Fruit fly (Drosophila melanogaster) whole organism, embryonic: ENCODE results near the gene CG14088.
A peak's percentile ranks its signal among the peaks of the same experiment; 100 is the strongest.

Experiments
- Ada2b ChIP-seq: fragments of 200-800 bp; sonication (Bioruptor generic); IDR thresholded peaks from 2 replicates; pipeline ENCODE4 v1.3.6; 2022; ENCODE audit warnings: missing biosample characterization, missing genetic modification characterization
- Atf6 ChIP-seq: fragments of 200-800 bp; sonication (Bioruptor generic); IDR thresholded peaks from 2 replicates; pipeline ENCODE4 v1.3.6; 2022; ENCODE audit warnings: missing biosample characterization, missing genetic modification characterization
- Awh ChIP-seq: fragments of 200-800 bp; sonication (Bioruptor generic); IDR thresholded peaks from 2 replicates; pipeline ENCODE4, ENCODE4 v1.3.6; 2022; ENCODE audit warnings: missing biosample characterization, missing genetic modification characterization
- CG1024 ChIP-seq: fragments of 200-800 bp; sonication (Bioruptor generic); IDR thresholded peaks from 2 replicates; pipeline ENCODE4 v1.3.6; 2022; ENCODE audit warnings: missing biosample characterization, missing genetic modification characterization
- CG11398 ChIP-seq: fragments of 200-800 bp; sonication (Bioruptor generic); optimal IDR thresholded peaks from 2 replicates; lab custom pipeline; 2016; ENCODE audit warnings: missing biosample characterization, missing genetic modification characterization
- CG12769 ChIP-seq: fragments of 200-800 bp; sonication (Bioruptor generic); optimal IDR thresholded peaks from 2 replicates; lab custom pipeline; 2019; ENCODE audit warnings: missing biosample characterization, mild to moderate bottlenecking, missing genetic modification characterization, moderate library complexity
- CG13296 ChIP-seq: fragments of 200-800 bp; sonication (Bioruptor generic); optimal IDR thresholded peaks from 3 replicates; lab custom pipeline; 2018; ENCODE audit warnings: missing biosample characterization, mild to moderate bottlenecking, missing genetic modification characterization
- CG14050 ChIP-seq: fragments of 200-800 bp; sonication (Bioruptor generic); IDR thresholded peaks from 3 replicates; pipeline ENCODE4 v1.3.6; 2022; ENCODE audit warnings: missing biosample characterization, missing genetic modification characterization
- CG15479 ChIP-seq: fragments of 200-800 bp; sonication (Bioruptor generic); optimal IDR thresholded peaks from 3 replicates; lab custom pipeline; 2019; ENCODE audit warnings: missing biosample characterization, mild to moderate bottlenecking, missing genetic modification characterization, moderate library complexity
- CG1602 ChIP-seq: fragments of 200-800 bp; sonication (Bioruptor generic); optimal IDR thresholded peaks from 3 replicates; lab custom pipeline; 2016; ENCODE audit warnings: missing biosample characterization, missing genetic modification characterization
- CG34422 ChIP-seq: fragments of 200-800 bp; sonication (Bioruptor generic); IDR thresholded peaks from 3 replicates; pipeline ENCODE4 v1.3.6; 2022; ENCODE audit warnings: missing biosample characterization, missing genetic modification characterization
- CG5953 ChIP-seq: fragments of 200-800 bp; sonication (Bioruptor generic); IDR thresholded peaks from 2 replicates; pipeline ENCODE4 v1.3.6; 2022; ENCODE audit warnings: missing biosample characterization, missing genetic modification characterization
- CG8089 ChIP-seq: fragments of 200-800 bp; sonication (Bioruptor generic); optimal IDR thresholded peaks from 3 replicates; lab custom pipeline; 2016; ENCODE audit warnings: missing biosample characterization, missing genetic modification characterization
- CG9932 ChIP-seq: fragments of 200-800 bp; sonication (Bioruptor generic); IDR thresholded peaks from 2 replicates; pipeline ENCODE4 v1.3.6; 2022; ENCODE audit warnings: missing biosample characterization, missing genetic modification characterization
- D ChIP-seq, 2 experiments: fragments of 200-800 bp in 1 of 2; fragments of >200 bp in 1 of 2; sonication (Bioruptor generic) in 1 of 2; optimal IDR thresholded peaks; 2 replicates in 1 of 2; 3 replicates in 1 of 2; lab custom pipeline; 2017; ENCODE audit warnings: mild to moderate bottlenecking in 1 of 2, missing biosample characterization in 1 of 2, missing genetic modification characterization in 1 of 2, missing genetic modification reagents in 1 of 2
- E2f1 ChIP-seq: fragments of 200-800 bp; sonication (Bioruptor generic); IDR thresholded peaks from 2 replicates; pipeline ENCODE4 v1.3.6; 2022; ENCODE audit warnings: missing biosample characterization, missing genetic modification characterization
- Eip74EF ChIP-seq, 2 experiments: fragments of 200-800 bp in 1 of 2; fragments of >200 bp in 1 of 2; sonication (Bioruptor generic) in 1 of 2; optimal IDR thresholded peaks; 2 replicates each; lab custom pipeline; 2017 to 2019; ENCODE audit warnings: missing biosample characterization in 2 of 2, missing genetic modification characterization in 2 of 2, mild to moderate bottlenecking in 1 of 2, moderate library complexity in 1 of 2
- NC2α ChIP-seq: fragments of 200-800 bp; sonication (Bioruptor generic); optimal IDR thresholded peaks from 2 replicates; lab custom pipeline; 2016; ENCODE audit warnings: missing biosample characterization, missing genetic modification characterization
- NFAT ChIP-seq: fragments of 200-800 bp; sonication (Bioruptor generic); IDR thresholded peaks from 2 replicates; pipeline ENCODE4 v1.3.6; 2022; ENCODE audit warnings: missing biosample characterization, missing genetic modification characterization
- Neu2 ChIP-seq: fragments of 200-800 bp; sonication (Bioruptor generic); optimal IDR thresholded peaks from 3 replicates; lab custom pipeline; 2016; ENCODE audit warnings: missing biosample characterization, missing genetic modification characterization, borderline replicate concordance
- PHDP ChIP-seq: fragments of 200-800 bp; sonication (Bioruptor generic); optimal IDR thresholded peaks from 3 replicates; lab custom pipeline; 2018; ENCODE audit warnings: missing biosample characterization, mild to moderate bottlenecking, missing genetic modification characterization, moderate library complexity
- Pdp1 ChIP-seq, 2 experiments: fragments of 200-800 bp; sonication (Bioruptor generic); optimal IDR thresholded peaks; 3 replicates each; lab custom pipeline; 2016; ENCODE audit warnings: missing biosample characterization in 2 of 2, missing genetic modification characterization in 2 of 2, mild to moderate bottlenecking in 1 of 2, moderate library complexity in 1 of 2
- Vsx1 ChIP-seq: fragments of 200-800 bp; sonication (Bioruptor generic); optimal IDR thresholded peaks from 2 replicates; lab custom pipeline; 2017; ENCODE audit warnings: missing biosample characterization, mild to moderate bottlenecking, missing genetic modification characterization, missing genetic modification reagents
- ci ChIP-seq: fragments of 200-800 bp; sonication (Bioruptor generic); IDR thresholded peaks from 3 replicates; pipeline ENCODE4 v1.3.6; 2022; ENCODE audit warnings: missing biosample characterization, missing genetic modification characterization
- corto ChIP-seq: fragments of 200-800 bp; sonication (Bioruptor generic); optimal IDR thresholded peaks from 2 replicates; lab custom pipeline; 2016; ENCODE audit warnings: missing biosample characterization, mild to moderate bottlenecking, missing genetic modification characterization, moderate library complexity
- fd64A ChIP-seq: fragments of 200-800 bp; sonication (Bioruptor generic); optimal IDR thresholded peaks from 3 replicates; lab custom pipeline; 2018; ENCODE audit warnings: missing biosample characterization, mild to moderate bottlenecking, missing genetic modification characterization
- fd96Cb ChIP-seq: fragments of 200-800 bp; sonication (Bioruptor generic); optimal IDR thresholded peaks from 2 replicates; lab custom pipeline; 2018; ENCODE audit warnings: missing biosample characterization, mild to moderate bottlenecking, missing genetic modification characterization, moderate library complexity
- gem ChIP-seq: fragments of 200-800 bp; sonication (Bioruptor generic); optimal IDR thresholded peaks from 2 replicates; lab custom pipeline; 2019; ENCODE audit warnings: missing biosample characterization, mild to moderate bottlenecking, missing genetic modification characterization, moderate library complexity
- grn ChIP-seq: fragments of 200-800 bp; sonication (Bioruptor generic); optimal IDR thresholded peaks from 3 replicates; lab custom pipeline; 2017; ENCODE audit warnings: missing biosample characterization, missing genetic modification characterization
- ind ChIP-seq: fragments of 200-800 bp; sonication (Bioruptor generic); optimal IDR thresholded peaks from 3 replicates; lab custom pipeline; 2016; ENCODE audit warnings: missing biosample characterization, missing genetic modification characterization
- kni ChIP-seq: fragments of 200-800 bp; sonication (Bioruptor generic); optimal IDR thresholded peaks from 3 replicates; lab custom pipeline; 2017; ENCODE audit warnings: mild to moderate bottlenecking, missing biosample characterization, missing genetic modification reagents, missing genetic modification characterization
- lbe ChIP-seq: fragments of 200-800 bp; sonication (Bioruptor generic); optimal IDR thresholded peaks from 2 replicates; lab custom pipeline; 2016; ENCODE audit warnings: missing biosample characterization, mild to moderate bottlenecking, missing genetic modification characterization
- mirr ChIP-seq: fragments of 200-800 bp; sonication (Bioruptor generic); optimal IDR thresholded peaks from 3 replicates; lab custom pipeline; 2018; ENCODE audit warnings: missing biosample characterization, mild to moderate bottlenecking, missing genetic modification characterization
- pan ChIP-seq, 4 experiments: fragments of >200 bp in 3 of 4; fragments of 200-800 bp in 1 of 4; sonication (Bioruptor generic) in 1 of 4; optimal IDR thresholded peaks in 3 of 4; IDR thresholded peaks in 1 of 4; 2 replicates each; pipeline versions ENCODE4 v1.3.6 to Lab custom; 2017 to 2022; ENCODE audit warnings: missing biosample characterization in 2 of 4, missing genetic modification characterization in 2 of 4, mixed read lengths in 1 of 4
- pfk ChIP-seq: fragments of 200-800 bp; sonication (Bioruptor generic); optimal IDR thresholded peaks from 2 replicates; lab custom pipeline; 2018; ENCODE audit warnings: missing biosample characterization, mild to moderate bottlenecking, missing genetic modification characterization, moderate library complexity
- rib ChIP-seq: fragments of 200-800 bp; sonication (Bioruptor generic); IDR thresholded peaks from 2 replicates; pipeline ENCODE4 v1.3.6; 2022; ENCODE audit warnings: missing biosample characterization, missing genetic modification characterization
- ro ChIP-seq: fragments of 200-800 bp; sonication (Bioruptor generic); IDR thresholded peaks from 2 replicates; pipeline ENCODE4 v1.3.6; 2022; ENCODE audit warnings: missing biosample characterization, missing genetic modification characterization
- sens ChIP-seq: fragments of 200-800 bp; sonication (Bioruptor generic); peaks from one replicate; lab custom pipeline; 2016; ENCODE audit warnings: missing biosample characterization, missing genetic modification characterization
- sens-2 ChIP-seq: fragments of 200-800 bp; sonication (Bioruptor generic); IDR thresholded peaks from 2 replicates; pipeline ENCODE4 v1.3.6; 2022; ENCODE audit warnings: missing biosample characterization, missing genetic modification characterization
- so ChIP-seq: fragments of 200-800 bp; sonication (Bioruptor generic); IDR thresholded peaks from 3 replicates; pipeline ENCODE4 v1.3.6; 2022; ENCODE audit warnings: missing biosample characterization, missing genetic modification characterization
- sug ChIP-seq: fragments of 200-800 bp; optimal IDR thresholded peaks from 2 replicates; lab custom pipeline; 2019; ENCODE audit warnings: missing biosample characterization, mild to moderate bottlenecking, missing genetic modification characterization, moderate library complexity
- tll ChIP-seq, 2 experiments: fragments of 200-800 bp in 1 of 2; fragments of >200 bp in 1 of 2; sonication (Bioruptor generic) in 1 of 2; optimal IDR thresholded peaks; 2 replicates each; lab custom pipeline; 2017 to 2019; ENCODE audit warnings: missing biosample characterization in 2 of 2, missing genetic modification characterization in 2 of 2, mild to moderate bottlenecking in 1 of 2, moderate library complexity in 1 of 2
- vfl ChIP-seq: fragments of 200-800 bp; sonication (Bioruptor generic); optimal IDR thresholded peaks from 2 replicates; lab custom pipeline; 2016; ENCODE audit warnings: missing biosample characterization, missing genetic modification characterization
- vvl ChIP-seq: fragments of 200-800 bp; sonication (Bioruptor generic); IDR thresholded peaks from 2 replicates; pipeline ENCODE4 v1.3.6; 2022; ENCODE audit warnings: missing biosample characterization, missing genetic modification characterization
- z ChIP-seq: fragments of 200-800 bp; sonication (Bioruptor generic); IDR thresholded peaks from 3 replicates; pipeline ENCODE4 v1.3.6; 2022; ENCODE audit warnings: missing biosample characterization, missing genetic modification characterization
- zen ChIP-seq: fragments of 200-800 bp; sonication (Bioruptor generic); optimal IDR thresholded peaks from 3 replicates; lab custom pipeline; 2018; ENCODE audit warnings: missing biosample characterization, mild to moderate bottlenecking, missing genetic modification characterization, moderate library complexity

The CG14088 gene

DNA sequence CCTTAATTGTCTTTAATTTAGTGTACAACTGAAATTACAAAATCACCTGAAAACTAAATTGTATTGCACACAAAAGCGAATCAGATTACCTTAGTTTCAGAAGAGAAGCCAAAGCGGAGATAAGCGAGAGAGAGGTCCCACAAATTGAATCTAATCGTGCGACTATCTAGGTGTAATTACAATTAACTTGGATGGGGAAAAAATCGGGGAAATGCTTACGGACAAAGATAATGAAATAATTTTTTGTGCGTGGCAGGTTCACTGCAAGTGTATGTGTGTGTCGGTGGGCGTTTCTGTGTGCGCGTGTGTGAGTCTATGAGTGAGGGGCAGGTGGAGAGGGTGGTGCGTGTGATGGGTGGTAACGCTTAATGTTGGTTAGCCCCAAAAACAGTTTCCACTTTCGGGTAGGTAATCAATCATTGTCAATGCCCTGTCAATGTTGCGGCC is 42.0 kb downstream of the CG14088 start (continued):
- TF ChIP-seq sug (peak; percentile 27), tll (GFP tag; optimal IDR thresholded peaks at IDR 0.05; lab: Kevin White, UChicago) (no peak), CG14050 (GFP tag; lab: Robert Waterston, UW) (no peak), sens (peak; percentile 48)

DNA sequence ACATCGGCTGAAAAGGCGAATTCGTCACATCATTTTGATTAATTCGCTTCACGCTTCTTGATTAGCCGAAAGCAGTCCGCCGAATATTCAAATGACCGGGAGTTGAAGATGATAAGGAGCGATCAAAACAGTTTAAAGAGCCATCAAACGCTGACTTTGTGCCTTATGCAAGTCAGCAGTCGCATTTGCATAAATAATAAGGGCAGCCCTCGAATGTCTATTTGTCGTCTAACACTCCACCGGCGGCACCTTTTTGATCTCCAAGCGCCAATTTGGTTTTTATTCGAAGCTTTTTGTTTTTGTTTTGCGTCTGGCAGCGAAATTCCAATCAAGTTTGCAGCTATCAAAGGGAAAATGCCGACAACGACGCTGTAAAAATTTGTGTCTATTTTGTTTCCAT is 44.8 kb downstream of the CG14088 start:
- no peak for TF ChIP-seq Eip74EF (GFP tag; optimal IDR thresholded peaks at IDR 0.05; lab: Kevin White, UChicago)
- no peak for TF ChIP-seq CG5953 (GFP tag; lab: Robert Waterston, UW)
- TF ChIP-seq Awh (GFP tag; lab: Robert Waterston, UW) = peak; percentile 85
- TF ChIP-seq pan (optimal IDR thresholded peaks at IDR 0.05; lab: Kevin White, UChicago) = no peak
- peak in 1 of 2 experiments; percentile 57 for TF ChIP-seq pan (GFP tag; optimal IDR thresholded peaks at IDR 0.05 in 1 of 2, IDR thresholded peaks at IDR 0.05 in 1 of 2)
- TF ChIP-seq vvl (GFP tag; lab: Robert Waterston, UW) = peak; percentile 58; the same call in 1 of the 2 replicates
- TF ChIP-seq CG15479 (GFP tag; lab: Kevin White, UChicago) = no peak
- TF ChIP-seq Vsx1 (GFP tag; lab: Kevin White, UChicago) = peak; percentile 52
- peak in 1 of 2 experiments; percentile 28 for TF ChIP-seq Pdp1 (GFP tag; optimal IDR thresholded peaks at IDR 0.05; lab: Kevin White, UChicago)
- TF ChIP-seq, all 482 proteins: peak for 5

DNA sequence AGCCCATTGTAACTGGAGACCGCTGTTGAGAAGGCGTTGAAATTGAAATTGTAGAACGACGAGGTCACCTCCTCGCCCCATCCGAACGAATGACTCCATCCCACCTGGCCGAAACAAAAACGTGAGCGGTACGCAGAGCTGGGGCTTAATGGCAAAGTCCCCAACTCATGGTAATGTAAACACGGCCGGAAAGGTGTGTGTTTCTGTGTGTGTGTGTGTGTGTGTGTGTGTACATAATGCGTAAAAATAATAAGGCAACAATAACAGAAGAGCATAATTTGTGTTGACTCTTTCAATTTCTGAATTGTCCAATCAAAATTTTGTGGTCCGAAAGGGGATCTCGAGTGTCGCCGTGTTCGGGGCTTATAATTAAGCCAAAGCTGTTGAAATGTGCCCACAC is 49.0 kb downstream of the CG14088 start:
- peak; percentile 10; the same call in 1 of the 2 replicates for TF ChIP-seq CG9932 (GFP tag; lab: Robert Waterston, UW)
- peak; percentile 29 for TF ChIP-seq CG12769
- TF ChIP-seq zen = no peak
- TF ChIP-seq Ada2b (GFP tag; lab: Robert Waterston, UW) = no peak
- peak; percentile 51; the same call in 1 of the 2 replicates for TF ChIP-seq Awh (GFP tag; lab: Robert Waterston, UW)
- peak; percentile 0 for TF ChIP-seq kni (GFP tag; lab: Kevin White, UChicago)
- no peak for TF ChIP-seq CG1602 (GFP tag; lab: Kevin White, UChicago)
- TF ChIP-seq rib = no peak
- TF ChIP-seq corto (GFP tag; lab: Kevin White, UChicago) = no peak
- TF ChIP-seq ind = no peak
- TF ChIP-seq Vsx1 (GFP tag; lab: Kevin White, UChicago) = no peak
- no peak for TF ChIP-seq CG1024
- no peak for TF ChIP-seq PHDP (tag; lab: Kevin White, UChicago)
- no peak for TF ChIP-seq D (optimal IDR thresholded peaks at IDR 0.05; lab: Kevin White, UChicago)
- no peak for TF ChIP-seq D (GFP tag; optimal IDR thresholded peaks at IDR 0.05; lab: Kevin White, UChicago)
- TF ChIP-seq NC2α (GFP tag; lab: Kevin White, UChicago) = no peak
- TF ChIP-seq CG34422 (GFP tag; lab: Robert Waterston, UW) = no peak
- TF ChIP-seq E2f1 = no peak
- no peak for TF ChIP-seq CG8089 (GFP tag; lab: Kevin White, UChicago)
- no peak for TF ChIP-seq ro
- peak; percentile 1 for TF ChIP-seq mirr (GFP tag; lab: Kevin White, UChicago)
- no peak for TF ChIP-seq grn (GFP tag; lab: Kevin White, UChicago)
- 0 out of 3 replicates have a peak, but pooled peaks have one; percentile 21 for TF ChIP-seq ci (GFP tag; lab: Robert Waterston, UW)
- TF ChIP-seq Neu2 (GFP tag; lab: Kevin White, UChicago) = no peak
- TF ChIP-seq CG13296 (GFP tag; lab: Kevin White, UChicago) = no peak
- no peak for TF ChIP-seq NFAT
- TF ChIP-seq fd96Cb (tag; lab: Kevin White, UChicago) = no peak
- no peak for TF ChIP-seq z
- no peak for TF ChIP-seq CG11398 (GFP tag; lab: Kevin White, UChicago)
- TF ChIP-seq so (GFP tag; lab: Robert Waterston, UW) = 0 out of 3 replicates have a peak, but pooled peaks have one; percentile 39
- TF ChIP-seq vfl (GFP tag; lab: Kevin White, UChicago) = no peak
- no peak for TF ChIP-seq pfk (GFP tag; lab: Kevin White, UChicago)
- TF ChIP-seq sens-2 (GFP tag; lab: Robert Waterston, UW) = no peak
- TF ChIP-seq fd64A (GFP tag; lab: Kevin White, UChicago) = no peak
- TF ChIP-seq Atf6 = 0 out of 2 replicates have a peak, but pooled peaks have one; percentile 11
- TF ChIP-seq lbe (GFP tag; lab: Kevin White, UChicago) = no peak
- TF ChIP-seq gem = no peak
